Worm (Caenorhabditis elegans): ENCODE data around the gene arcp-1.

arcp-1 gene

DNA sequence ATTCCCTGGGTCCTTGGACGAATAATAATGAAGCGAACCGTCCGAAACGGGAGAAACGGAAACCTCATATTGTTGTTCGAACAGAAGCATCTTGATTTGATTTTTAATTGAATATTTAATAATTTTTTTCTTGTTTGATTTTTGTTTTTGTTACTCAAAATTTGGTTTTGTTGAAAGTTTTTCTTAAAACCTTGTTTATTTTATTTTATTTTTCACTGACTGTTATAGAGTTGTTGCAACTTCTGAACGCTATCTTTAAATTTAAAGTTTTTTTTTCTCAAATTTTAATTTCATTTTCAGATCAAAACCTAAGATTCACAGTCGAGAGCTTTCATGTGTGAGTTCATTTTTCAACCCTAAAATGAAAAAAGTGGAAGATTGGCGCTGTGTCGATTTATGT, 50.2 kb downstream of the arcp-1 start, which contains the start of gene alkb-8:
alkb-8 (plus strand) TSS at position 301 of the 400 bp plus-strand sequence.
- TF ChIP-seq sea-2 (GFP tag; optimal IDR thresholded peaks at IDR 0.05) (no peak), ztf-4 (tag; optimal IDR thresholded peaks at IDR 0.05) (no peak), lin-39 (tag; optimal IDR thresholded peaks at IDR 0.05) (no peak), ama-1 (optimal IDR thresholded peaks at IDR 0.05) (no peak), mml-1 (tag; optimal IDR thresholded peaks at IDR 0.05) (no peak), pqm-1 (tag; optimal IDR thresholded peaks at IDR 0.05) (no peak), nhr-23 (tag; optimal IDR thresholded peaks at IDR 0.05) (no peak), egl-5 (tag; optimal IDR thresholded peaks at IDR 0.05) (no peak), snpc-4 (tag; optimal IDR thresholded peaks at IDR 0.05) (no peak), ceh-28 (tag; optimal IDR thresholded peaks at IDR 0.05) (no peak), unc-62 (GFP tag; optimal IDR thresholded peaks at IDR 0.05) (no peak), nhr-28 (tag; optimal IDR thresholded peaks at IDR 0.05) (no peak), ceh-9 (tag; optimal IDR thresholded peaks at IDR 0.05) (no peak), daf-12 (tag; optimal IDR thresholded peaks at IDR 0.05) (no peak), unc-39 (tag; optimal IDR thresholded peaks at IDR 0.05) (no peak), ZK546.5 (tag; optimal IDR thresholded peaks at IDR 0.05) (no peak), pha-4 (tag; optimal IDR thresholded peaks at IDR 0.05) (no peak), ceh-16 (tag; optimal IDR thresholded peaks at IDR 0.05) (no peak)

ce11 chrIII:3706586-3706985, 52.6 kb downstream of the arcp-1 start, which contains the start of gene dph-1:
Gene dph-1 (plus strand): TSS chrIII:3706886.
- TF ChIP-seq lin-39 (tag; optimal IDR thresholded peaks at IDR 0.05) (no peak), sea-2 (GFP tag; optimal IDR thresholded peaks at IDR 0.05) (no peak), fkh-10 (GFP tag; optimal IDR thresholded peaks at IDR 0.05) (no peak), R02D3.7 (tag; optimal IDR thresholded peaks at IDR 0.05) (no peak), zag-1 (tag; optimal IDR thresholded peaks at IDR 0.05) (no peak), daf-12 (tag; optimal IDR thresholded peaks at IDR 0.05) (no peak), nfya-1 (tag; optimal IDR thresholded peaks at IDR 0.05; ENCODE audit: insufficient read depth) (no peak), unc-62 (GFP tag; optimal IDR thresholded peaks at IDR 0.05) (no peak), nhr-11 (tag; optimal IDR thresholded peaks at IDR 0.05) (no peak)

DNA sequence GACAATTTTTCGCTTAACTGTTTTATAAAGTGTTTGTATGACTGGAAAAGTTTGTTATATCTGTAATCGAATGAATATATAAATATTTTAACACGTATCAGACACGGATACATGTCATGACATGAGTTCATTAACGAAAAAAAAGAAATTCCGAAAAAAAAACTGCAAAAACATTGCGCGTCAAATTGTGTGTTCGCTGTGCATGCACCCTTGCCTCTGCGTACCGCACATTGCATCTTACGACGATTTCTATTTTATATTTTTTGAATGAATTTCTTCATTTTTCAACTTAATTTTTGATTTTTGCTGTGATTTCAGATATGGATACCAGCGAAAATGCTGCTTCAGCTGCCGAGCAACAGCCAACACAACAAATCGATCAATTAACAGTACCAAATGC, 54.2 kb downstream of the arcp-1 start, which contains the start of gene wdr-5.1:
wdr-5.1 (plus strand) TSS at position 319 of the 400 bp plus-strand sequence.
- TF ChIP-seq nfya-1 (tag; optimal IDR thresholded peaks at IDR 0.05; ENCODE audit: insufficient read depth) (peak; percentile 45), fos-1 (tag; optimal IDR thresholded peaks at IDR 0.05) (no peak), egl-5 (tag; optimal IDR thresholded peaks at IDR 0.05) (no peak), mdl-1 (tag; optimal IDR thresholded peaks at IDR 0.05) (no peak), nhr-12 (tag; optimal IDR thresholded peaks at IDR 0.05) (no peak), pha-4 (tag; optimal IDR thresholded peaks at IDR 0.05) (peak; percentile 37), lin-15B (tag; optimal IDR thresholded peaks at IDR 0.05) (peak; percentile 43), hmg-11 (tag; optimal IDR thresholded peaks at IDR 0.05) (peak; percentile 46), ama-1 (optimal IDR thresholded peaks at IDR 0.05) (peak; percentile 64), nhr-43 (tag; optimal IDR thresholded peaks at IDR 0.05; ENCODE audit: poor library complexity, severe bottlenecking) (peak; percentile 48), nhr-23 (tag; optimal IDR thresholded peaks at IDR 0.05) (peak; percentile 52), nhr-77 (tag; optimal IDR thresholded peaks at IDR 0.05) (no peak), nhr-25 (tag; optimal IDR thresholded peaks at IDR 0.05) (peak; percentile 30)

DNA sequence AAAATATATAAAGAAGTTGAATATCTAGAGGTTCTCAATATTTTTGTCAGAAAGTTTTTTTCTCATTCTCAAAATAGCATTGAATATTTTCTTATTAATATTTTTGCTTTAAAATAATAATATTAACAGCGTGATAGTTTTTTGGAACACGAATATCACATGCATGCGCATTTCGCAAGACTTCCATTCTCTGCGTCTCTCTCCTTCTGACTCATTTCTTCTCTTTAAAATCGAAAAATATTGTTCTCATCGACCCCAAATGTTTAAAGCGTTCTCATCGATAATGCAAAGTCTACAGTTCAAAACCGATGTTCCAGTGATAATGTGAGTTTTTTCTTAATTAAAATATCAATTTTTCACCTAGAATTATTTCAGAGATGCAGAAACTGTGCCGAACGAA, 55.8 kb downstream of the arcp-1 start, which contains the start of gene C14B1.3:
C14B1.3 (plus strand) TSS at position 168 of the 400 bp plus-strand sequence.
- TF ChIP-seq fos-1 (tag; optimal IDR thresholded peaks at IDR 0.05) (no peak), pha-4 (tag; optimal IDR thresholded peaks at IDR 0.05) (peak; percentile 50), nhr-11 (tag; optimal IDR thresholded peaks at IDR 0.05) (no peak), zag-1 (tag; optimal IDR thresholded peaks at IDR 0.05) (no peak), tbx-2 (tag; optimal IDR thresholded peaks at IDR 0.05) (no peak), sea-2 (GFP tag; optimal IDR thresholded peaks at IDR 0.05) (no peak), daf-12 (tag; optimal IDR thresholded peaks at IDR 0.05) (no peak), pqm-1 (tag; optimal IDR thresholded peaks at IDR 0.05) (no peak), ceh-28 (tag; optimal IDR thresholded peaks at IDR 0.05) (no peak), lin-39 (tag; optimal IDR thresholded peaks at IDR 0.05) (no peak), nhr-23 (tag; optimal IDR thresholded peaks at IDR 0.05) (peak; percentile 45), nhr-237 (tag; optimal IDR thresholded peaks at IDR 0.05) (no peak), elt-3 (tag; optimal IDR thresholded peaks at IDR 0.05) (no peak), unc-62 (GFP tag; optimal IDR thresholded peaks at IDR 0.05) (no peak), egl-5 (tag; optimal IDR thresholded peaks at IDR 0.05) (no peak), mdl-1 (tag; optimal IDR thresholded peaks at IDR 0.05) (no peak), egl-27 (tag; optimal IDR thresholded peaks at IDR 0.05) (no peak), ZK546.5 (tag; optimal IDR thresholded peaks at IDR 0.05) (no peak), hmg-11 (tag; optimal IDR thresholded peaks at IDR 0.05) (no peak), eor-1 (tag; optimal IDR thresholded peaks at IDR 0.05) (no peak), nhr-67 (tag; optimal IDR thresholded peaks at IDR 0.05) (no peak), lsy-12 (tag; optimal IDR thresholded peaks at IDR 0.05) (no peak), nhr-28 (tag; optimal IDR thresholded peaks at IDR 0.05) (no peak), fkh-10 (GFP tag; optimal IDR thresholded peaks at IDR 0.05) (no peak), aly-2 (tag; optimal IDR thresholded peaks at IDR 0.05) (no peak), skn-1 (tag; optimal IDR thresholded peaks at IDR 0.05) (no peak), fkh-2 (tag; optimal IDR thresholded peaks at IDR 0.05) (no peak), ceh-82 (tag; optimal IDR thresholded peaks at IDR 0.05) (no peak), elt-2 (tag; optimal IDR thresholded peaks at IDR 0.05) (peak; percentile 21), nfya-1 (tag; optimal IDR thresholded peaks at IDR 0.05; ENCODE audit: insufficient read depth) (peak; percentile 65), ceh-16 (tag; optimal IDR thresholded peaks at IDR 0.05) (no peak), nhr-77 (tag; optimal IDR thresholded peaks at IDR 0.05) (no peak), lin-15B (tag; optimal IDR thresholded peaks at IDR 0.05) (peak; percentile 20), jun-1 (tag; optimal IDR thresholded peaks at IDR 0.05) (peak; percentile 69), ama-1 (optimal IDR thresholded peaks at IDR 0.05) (peak; percentile 1)
